Fruit fly (Drosophila melanogaster) whole organism, embryonic: ENCODE results near the gene miple1.

Source experiments
- CG30403 ChIP-seq: fragments of 200-800 bp; sonication (Bioruptor generic); optimal IDR thresholded peaks from 3 replicates; lab custom pipeline; 2016; ENCODE audit warnings: missing biosample characterization, missing genetic modification characterization
- CG4617 ChIP-seq: fragments of 200-800 bp; sonication (Bioruptor generic); optimal IDR thresholded peaks from 3 replicates; lab custom pipeline; 2016; ENCODE audit warnings: missing biosample characterization, missing genetic modification characterization, borderline replicate concordance
- CG4730 ChIP-seq: fragments of 200-800 bp; sonication (Bioruptor generic); IDR thresholded peaks from 2 replicates; pipeline ENCODE4 v1.3.6; 2022; ENCODE audit warnings: missing biosample characterization, missing genetic modification characterization
- CG5953 ChIP-seq: fragments of 200-800 bp; sonication (Bioruptor generic); IDR thresholded peaks from 2 replicates; pipeline ENCODE4 v1.3.6; 2022; ENCODE audit warnings: missing biosample characterization, missing genetic modification characterization
- Eip74EF ChIP-seq, 2 experiments: fragments of 200-800 bp in 1 of 2; fragments of >200 bp in 1 of 2; sonication (Bioruptor generic) in 1 of 2; optimal IDR thresholded peaks; 2 replicates each; lab custom pipeline; 2017 to 2019; ENCODE audit warnings: missing biosample characterization in 2 of 2, missing genetic modification characterization in 2 of 2, mild to moderate bottlenecking in 1 of 2, moderate library complexity in 1 of 2
- Mad ChIP-seq: fragments of 200-800 bp; sonication (Bioruptor generic); optimal IDR thresholded peaks from 2 replicates; lab custom pipeline; 2016; ENCODE audit warnings: missing biosample characterization, missing genetic modification characterization
- Myb ChIP-seq: fragments of 200-800 bp; sonication (Bioruptor generic); optimal IDR thresholded peaks from 2 replicates; lab custom pipeline; 2016; ENCODE audit warnings: missing biosample characterization, missing genetic modification characterization
- eve ChIP-seq, 2 experiments: fragments of >200 bp; optimal IDR thresholded peaks; 2 replicates each; lab custom pipeline; 2017; ENCODE audit warnings: missing biosample characterization in 2 of 2, missing genetic modification characterization in 2 of 2
- hb ChIP-seq: fragments of 200-800 bp; sonication (Bioruptor generic); IDR thresholded peaks from 3 replicates; pipeline ENCODE4 v1.3.6; 2022; ENCODE audit warnings: missing biosample characterization, missing genetic modification characterization; ENCODE audit not compliant: partially characterized antibody
- oc ChIP-seq: fragments of 200-800 bp; sonication (Bioruptor generic); optimal IDR thresholded peaks from 2 replicates; lab custom pipeline; 2018; ENCODE audit warnings: missing biosample characterization, mild to moderate bottlenecking, missing genetic modification characterization, moderate library complexity
- pan ChIP-seq, 4 experiments: fragments of >200 bp in 3 of 4; fragments of 200-800 bp in 1 of 4; sonication (Bioruptor generic) in 1 of 4; optimal IDR thresholded peaks in 3 of 4; IDR thresholded peaks in 1 of 4; 2 replicates each; pipeline versions ENCODE4 v1.3.6 to Lab custom; 2017 to 2022; ENCODE audit warnings: missing biosample characterization in 2 of 4, missing genetic modification characterization in 2 of 4, mixed read lengths in 1 of 4
- tna ChIP-seq: fragments of 200-800 bp; sonication (Bioruptor generic); IDR thresholded peaks from 2 replicates; pipeline ENCODE4 v1.3.6; 2022; ENCODE audit warnings: missing biosample characterization, missing genetic modification characterization; ENCODE audit not compliant: partially characterized antibody
- ttk ChIP-seq: fragments of 200-800 bp; sonication (Bioruptor generic); IDR thresholded peaks from 2 replicates; pipeline ENCODE4 v2.1.2; 2022; ENCODE audit warnings: missing biosample characterization, missing genetic modification characterization

- no peak for TF ChIP-seq ttk (GFP tag; lab: Robert Waterston, UW)
- TF ChIP-seq Eip74EF (GFP tag; optimal IDR thresholded peaks at IDR 0.05; lab: Kevin White, UChicago): no peak
- TF ChIP-seq CG4617 (GFP tag; lab: Kevin White, UChicago): no peak
- peak; percentile 67 for TF ChIP-seq tna (GFP tag; lab: Robert Waterston, UW)
- no peak for TF ChIP-seq Mad (GFP tag; lab: Kevin White, UChicago)
- TF ChIP-seq CG5953 (GFP tag; lab: Robert Waterston, UW): peak; percentile 42; the same call in 1 of the 2 replicates
- TF ChIP-seq oc: no peak
- no peak for TF ChIP-seq hb (GFP tag; lab: Robert Waterston, UW)
- no peak for TF ChIP-seq CG4730 (GFP tag; lab: Robert Waterston, UW)
- TF ChIP-seq Myb (GFP tag; lab: Kevin White, UChicago): no peak
- TF ChIP-seq CG30403 (GFP tag; lab: Kevin White, UChicago): peak; percentile 2
- TF ChIP-seq eve (GFP tag; optimal IDR thresholded peaks at IDR 0.05; lab: Kevin White, UChicago): no peak
- no peak for TF ChIP-seq pan (optimal IDR thresholded peaks at IDR 0.05; lab: Kevin White, UChicago)
- TF ChIP-seq pan (GFP tag; optimal IDR thresholded peaks at IDR 0.05 in 1 of 2, IDR thresholded peaks at IDR 0.05 in 1 of 2): no peak
Observed at dm6 chr3L:271501-272249, 4.6 kb downstream of the miple1 start.
